Fruit fly (Drosophila melanogaster) whole organism, embryonic: ENCODE measurements around the gene CG46458.
A peak's percentile ranks its signal among the peaks of the same experiment; 100 is the strongest.

Source experiments
- Abd-B ChIP-seq: fragments of 200-800 bp; sonication (Bioruptor generic); optimal IDR thresholded peaks from 2 replicates; lab custom pipeline; 2018; ENCODE audit warnings: missing biosample characterization, mild to moderate bottlenecking, missing genetic modification characterization, moderate library complexity
- CG11085 ChIP-seq: fragments of 200-800 bp; sonication (Bioruptor generic); IDR thresholded peaks from 2 replicates; pipeline ENCODE4 v1.3.6; 2022; ENCODE audit warnings: missing biosample characterization, missing genetic modification characterization
- CG11504 ChIP-seq: fragments of 200-800 bp; sonication (Bioruptor generic); optimal IDR thresholded peaks from 3 replicates; lab custom pipeline; 2019; ENCODE audit warnings: missing biosample characterization, mild to moderate bottlenecking, missing genetic modification characterization, moderate library complexity
- CG13287 ChIP-seq: fragments of 200-800 bp; sonication (Bioruptor generic); IDR thresholded peaks from 2 replicates; pipeline ENCODE4 v1.3.6; 2022; ENCODE audit warnings: missing biosample characterization, missing genetic modification characterization; ENCODE audit not compliant: partially characterized antibody
- CG13296 ChIP-seq: fragments of 200-800 bp; sonication (Bioruptor generic); optimal IDR thresholded peaks from 3 replicates; lab custom pipeline; 2018; ENCODE audit warnings: missing biosample characterization, mild to moderate bottlenecking, missing genetic modification characterization
- CG14441 ChIP-seq: fragments of 200-800 bp; sonication (Bioruptor generic); IDR thresholded peaks from 2 replicates; pipeline ENCODE4 v1.3.6; 2022; ENCODE audit warnings: missing biosample characterization, missing genetic modification characterization
- CG14667 ChIP-seq: fragments of 200-800 bp; sonication (Bioruptor generic); IDR thresholded peaks from 2 replicates; pipeline ENCODE4 v1.3.6; 2022; ENCODE audit warnings: missing biosample characterization, missing genetic modification characterization
- CG14965 ChIP-seq: fragments of 200-800 bp; sonication (Bioruptor generic); optimal IDR thresholded peaks from 2 replicates; lab custom pipeline; 2016; ENCODE audit warnings: missing biosample characterization, missing genetic modification characterization, borderline replicate concordance
- CG15011 ChIP-seq: fragments of 200-800 bp; sonication (Bioruptor generic); optimal IDR thresholded peaks from 3 replicates; lab custom pipeline; 2018; ENCODE audit warnings: missing biosample characterization, mild to moderate bottlenecking, missing genetic modification characterization
- CG17361 ChIP-seq: fragments of 200-800 bp; sonication (Bioruptor generic); IDR thresholded peaks from 3 replicates; pipeline ENCODE4 v1.3.6; 2022; ENCODE audit warnings: missing biosample characterization, missing genetic modification characterization
- CG18619 ChIP-seq: fragments of 200-800 bp; sonication (Bioruptor generic); optimal IDR thresholded peaks from 3 replicates; lab custom pipeline; 2017; ENCODE audit warnings: missing biosample characterization, mild to moderate bottlenecking, missing genetic modification characterization
- CG2712 ChIP-seq: fragments of 200-800 bp; optimal IDR thresholded peaks from 3 replicates; lab custom pipeline; 2019; ENCODE audit warnings: missing biosample characterization, mild to moderate bottlenecking, missing genetic modification characterization, moderate library complexity
- CG34224 ChIP-seq: fragments of 200-800 bp; sonication (Bioruptor generic); IDR thresholded peaks from 3 replicates; pipeline ENCODE4 v1.3.6; 2022; ENCODE audit warnings: missing biosample characterization, missing genetic modification characterization; ENCODE audit not compliant: partially characterized antibody
- CG3847 ChIP-seq: fragments of 200-800 bp; sonication (Bioruptor generic); IDR thresholded peaks from 2 replicates; pipeline ENCODE4 v1.3.6; 2022; ENCODE audit warnings: missing biosample characterization, missing genetic modification characterization
- CG4854 ChIP-seq: fragments of 200-800 bp; sonication (Bioruptor generic); optimal IDR thresholded peaks from 2 replicates; lab custom pipeline; 2016; ENCODE audit warnings: missing biosample characterization, missing genetic modification characterization, inconsistent platforms
- CG5245 ChIP-seq: fragments of 200-800 bp; sonication (Bioruptor generic); optimal IDR thresholded peaks from 3 replicates; lab custom pipeline; 2016; ENCODE audit warnings: missing biosample characterization, missing genetic modification characterization
- CG6254 ChIP-seq: fragments of 200-800 bp; sonication (Bioruptor generic); optimal IDR thresholded peaks from 3 replicates; lab custom pipeline; 2017; ENCODE audit warnings: mild to moderate bottlenecking, missing biosample characterization, missing genetic modification reagents, missing genetic modification characterization
- CG7372 ChIP-seq: fragments of 200-800 bp; sonication (Bioruptor generic); IDR thresholded peaks from 2 replicates; pipeline ENCODE4 v1.3.6; 2022; ENCODE audit warnings: missing biosample characterization, missing genetic modification characterization
- CG7963 ChIP-seq: fragments of 200-800 bp; sonication (Bioruptor generic); IDR thresholded peaks from 3 replicates; pipeline ENCODE4 v1.3.6; 2022; ENCODE audit warnings: missing biosample characterization, missing genetic modification characterization; ENCODE audit not compliant: partially characterized antibody
- CG8944 ChIP-seq: fragments of 200-800 bp; sonication (Bioruptor generic); optimal IDR thresholded peaks from 3 replicates; lab custom pipeline; 2016; ENCODE audit warnings: missing biosample characterization, missing genetic modification characterization
- D ChIP-seq, 2 experiments: fragments of 200-800 bp in 1 of 2; fragments of >200 bp in 1 of 2; sonication (Bioruptor generic) in 1 of 2; optimal IDR thresholded peaks; 2 replicates in 1 of 2; 3 replicates in 1 of 2; lab custom pipeline; 2017; ENCODE audit warnings: mild to moderate bottlenecking in 1 of 2, missing biosample characterization in 1 of 2, missing genetic modification characterization in 1 of 2, missing genetic modification reagents in 1 of 2
- Dip2 ChIP-seq: fragments of 200-800 bp; sonication (Bioruptor generic); IDR thresholded peaks from 2 replicates; pipeline ENCODE4 v1.3.6; 2022; ENCODE audit warnings: missing biosample characterization, missing genetic modification characterization
- Drgx ChIP-seq: fragments of 200-800 bp; sonication (Bioruptor generic); IDR thresholded peaks from 2 replicates; pipeline ENCODE4 v1.3.6; 2022; ENCODE audit warnings: missing biosample characterization, missing genetic modification characterization
- Eip74EF ChIP-seq, 2 experiments: fragments of 200-800 bp in 1 of 2; fragments of >200 bp in 1 of 2; sonication (Bioruptor generic) in 1 of 2; optimal IDR thresholded peaks; 2 replicates each; lab custom pipeline; 2017 to 2019; ENCODE audit warnings: missing biosample characterization in 2 of 2, missing genetic modification characterization in 2 of 2, mild to moderate bottlenecking in 1 of 2, moderate library complexity in 1 of 2
- Fer3 ChIP-seq: fragments of 200-800 bp; sonication (Bioruptor generic); optimal IDR thresholded peaks from 2 replicates; lab custom pipeline; 2018; ENCODE audit warnings: missing biosample characterization, mild to moderate bottlenecking, missing genetic modification characterization, moderate library complexity
- HLHmδ ChIP-seq: fragments of 200-800 bp; sonication (Bioruptor generic); optimal IDR thresholded peaks from 2 replicates; lab custom pipeline; 2018; ENCODE audit warnings: missing biosample characterization, mild to moderate bottlenecking, missing genetic modification characterization, moderate library complexity
- HmgD ChIP-seq: fragments of 200-800 bp; sonication (Bioruptor generic); optimal IDR thresholded peaks from 3 replicates; lab custom pipeline; 2016; ENCODE audit warnings: missing biosample characterization, missing genetic modification characterization
- Jarid2 ChIP-seq: fragments of 200-800 bp; sonication (Bioruptor generic); optimal IDR thresholded peaks from 3 replicates; lab custom pipeline; 2017; ENCODE audit warnings: mild to moderate bottlenecking, missing biosample characterization, missing genetic modification reagents, missing genetic modification characterization
- Sin3A ChIP-seq: fragments of >200 bp; optimal IDR thresholded peaks from 2 replicates; lab custom pipeline; 2018
- Sry-β ChIP-seq: fragments of 200-800 bp; sonication (Bioruptor generic); optimal IDR thresholded peaks from 2 replicates; lab custom pipeline; 2018; ENCODE audit warnings: missing biosample characterization, mild to moderate bottlenecking, missing genetic modification characterization, moderate library complexity
- bcd ChIP-seq: fragments of 200-800 bp; sonication (Bioruptor generic); optimal IDR thresholded peaks from 2 replicates; lab custom pipeline; 2017; ENCODE audit warnings: missing biosample characterization, mild to moderate bottlenecking, missing genetic modification characterization
- br ChIP-seq: fragments of >200 bp; optimal IDR thresholded peaks from 2 replicates; lab custom pipeline; 2017
- cato ChIP-seq: fragments of 200-800 bp; sonication (Bioruptor generic); optimal IDR thresholded peaks from 2 replicates; lab custom pipeline; 2016; ENCODE audit warnings: missing biosample characterization, missing genetic modification characterization, borderline replicate concordance
- caup ChIP-seq: fragments of 200-800 bp; sonication (Bioruptor generic); optimal IDR thresholded peaks from 3 replicates; lab custom pipeline; 2017; ENCODE audit warnings: missing biosample characterization, mild to moderate bottlenecking, missing genetic modification characterization, moderate library complexity; ENCODE audit not compliant: severe bottlenecking
- danr ChIP-seq: fragments of 200-800 bp; sonication (Bioruptor generic); IDR thresholded peaks from 2 replicates; pipeline ENCODE4 v1.3.6; 2022; ENCODE audit warnings: missing biosample characterization, missing genetic modification characterization
- lbe ChIP-seq: fragments of 200-800 bp; sonication (Bioruptor generic); optimal IDR thresholded peaks from 2 replicates; lab custom pipeline; 2016; ENCODE audit warnings: missing biosample characterization, mild to moderate bottlenecking, missing genetic modification characterization
- lmd ChIP-seq: fragments of 200-800 bp; sonication (Bioruptor generic); IDR thresholded peaks from 2 replicates; pipeline ENCODE4 v1.3.6; 2022; ENCODE audit warnings: missing biosample characterization, missing genetic modification characterization
- mam ChIP-seq: fragments of 200-800 bp; sonication (Bioruptor generic); optimal IDR thresholded peaks from 3 replicates; lab custom pipeline; 2016; ENCODE audit warnings: missing biosample characterization, missing genetic modification characterization
- nau ChIP-seq: fragments of 200-800 bp; sonication (Bioruptor generic); optimal IDR thresholded peaks from 3 replicates; lab custom pipeline; 2017; ENCODE audit warnings: missing biosample characterization, mild to moderate bottlenecking, missing genetic modification characterization, missing genetic modification reagents
- pho ChIP-seq: fragments of 200-800 bp; sonication (Bioruptor generic); optimal IDR thresholded peaks from 2 replicates; lab custom pipeline; 2016; ENCODE audit warnings: missing biosample characterization, missing genetic modification characterization
- pros ChIP-seq: fragments of 200-800 bp; sonication (Bioruptor generic); optimal IDR thresholded peaks from 3 replicates; lab custom pipeline; 2019; ENCODE audit warnings: missing biosample characterization, mild to moderate bottlenecking, missing genetic modification characterization, moderate library complexity
- sc ChIP-seq, 3 experiments: fragments of >200 bp in 2 of 3; fragments of 200-800 bp in 1 of 3; sonication (Bioruptor generic) in 1 of 3; optimal IDR thresholded peaks; 2 replicates in 2 of 3; 3 replicates in 1 of 3; lab custom pipeline; 2017; ENCODE audit warnings: mild to moderate bottlenecking in 1 of 3, missing biosample characterization in 1 of 3, missing genetic modification characterization in 1 of 3, missing genetic modification reagents in 1 of 3
- scrt ChIP-seq: fragments of 200-800 bp; sonication (Bioruptor generic); optimal IDR thresholded peaks from 2 replicates; lab custom pipeline; 2018; ENCODE audit warnings: missing biosample characterization, mild to moderate bottlenecking, missing genetic modification characterization, moderate library complexity
- slp2 ChIP-seq: fragments of 200-800 bp; sonication (Bioruptor generic); optimal IDR thresholded peaks from 2 replicates; lab custom pipeline; 2016; ENCODE audit warnings: missing biosample characterization, missing genetic modification characterization
- sna ChIP-seq: fragments of 200-800 bp; sonication (Bioruptor generic); IDR thresholded peaks from 2 replicates; pipeline ENCODE4 v1.3.6; 2022; ENCODE audit warnings: missing biosample characterization, missing genetic modification characterization; ENCODE audit not compliant: partially characterized antibody
- sob ChIP-seq: fragments of 200-800 bp; sonication (Bioruptor generic); IDR thresholded peaks from 2 replicates; pipeline ENCODE4 v1.3.6; 2022; ENCODE audit warnings: missing biosample characterization, missing genetic modification characterization
- ssp ChIP-seq: fragments of 200-800 bp; sonication (Bioruptor generic); IDR thresholded peaks from 2 replicates; pipeline ENCODE4 v1.3.6; 2022; ENCODE audit warnings: missing biosample characterization, missing genetic modification characterization
- stc ChIP-seq: fragments of 200-800 bp; sonication (Bioruptor generic); IDR thresholded peaks from 2 replicates; pipeline ENCODE4 v1.3.6; 2022; ENCODE audit warnings: missing biosample characterization, missing genetic modification characterization
- stwl ChIP-seq: fragments of 200-800 bp; sonication (Bioruptor generic); optimal IDR thresholded peaks from 3 replicates; lab custom pipeline; 2018; ENCODE audit warnings: missing biosample characterization, mild to moderate bottlenecking, missing genetic modification characterization, moderate library complexity
- wor ChIP-seq: fragments of 200-800 bp; sonication (Bioruptor generic); IDR thresholded peaks from 2 replicates; pipeline ENCODE4 v1.3.6; 2022; ENCODE audit warnings: missing biosample characterization, missing genetic modification characterization

The CG46458 gene

dm6 chr3R:6970531-6970930, 12.4 kb upstream of the CG46458 start (continued):
- no peak for TF ChIP-seq HmgD (GFP tag; lab: Kevin White, UChicago)
- TF ChIP-seq cato (GFP tag; lab: Kevin White, UChicago), result no peak
- TF ChIP-seq Drgx (GFP tag; lab: Robert Waterston, UW), result no peak
- TF ChIP-seq D (optimal IDR thresholded peaks at IDR 0.05; lab: Kevin White, UChicago), result no peak
- no peak for TF ChIP-seq D (GFP tag; optimal IDR thresholded peaks at IDR 0.05; lab: Kevin White, UChicago)
- TF ChIP-seq scrt, result no peak
- TF ChIP-seq CG14441, result peak; percentile 25; the same call in 1 of the 2 replicates
- TF ChIP-seq CG8944 (GFP tag; lab: Kevin White, UChicago), result no peak
- no peak for TF ChIP-seq Sin3A (lab: Kevin White, UChicago)
- no peak for TF ChIP-seq CG15011
- peak; percentile 71 for TF ChIP-seq CG11504
- no peak for TF ChIP-seq caup (GFP tag; lab: Kevin White, UChicago)
- TF ChIP-seq ssp (GFP tag; lab: Robert Waterston, UW), result no peak
- no peak for TF ChIP-seq CG7372 (GFP tag; lab: Robert Waterston, UW)
- TF ChIP-seq Eip74EF (GFP tag; optimal IDR thresholded peaks at IDR 0.05; lab: Kevin White, UChicago), result no peak
- TF ChIP-seq stc (GFP tag; lab: Robert Waterston, UW), result no peak
- no peak for TF ChIP-seq wor (GFP tag; lab: Robert Waterston, UW)
- TF ChIP-seq CG4854, result no peak
- no peak for TF ChIP-seq CG6254 (GFP tag; lab: Kevin White, UChicago)
- TF ChIP-seq bcd (GFP tag; lab: Kevin White, UChicago), result no peak
- TF ChIP-seq CG14965 (GFP tag; lab: Kevin White, UChicago), result peak; percentile 94
- no peak for TF ChIP-seq CG14667
- no peak for TF ChIP-seq CG34224 (GFP tag; lab: Robert Waterston, UW)
- no peak for TF ChIP-seq CG13296 (GFP tag; lab: Kevin White, UChicago)
- no peak for TF ChIP-seq nau
- TF ChIP-seq pros (GFP tag; lab: Kevin White, UChicago), result no peak
- 0 out of 3 replicates have a peak, but pooled peaks have one; percentile 25 for TF ChIP-seq CG17361 (GFP tag; lab: Robert Waterston, UW)
- TF ChIP-seq Abd-B, result no peak
- TF ChIP-seq Fer3 (tag; lab: Kevin White, UChicago), result no peak
- TF ChIP-seq CG18619 (GFP tag; lab: Kevin White, UChicago), result peak; percentile 2
- TF ChIP-seq lbe, result no peak
- no peak for TF ChIP-seq Dip2 (GFP tag; lab: Robert Waterston, UW)
- no peak for TF ChIP-seq danr (GFP tag; lab: Robert Waterston, UW)
- no peak for TF ChIP-seq mam (GFP tag; lab: Kevin White, UChicago)
- TF ChIP-seq sna, result no peak
- TF ChIP-seq CG5245 (GFP tag; lab: Kevin White, UChicago), result no peak
- no peak for TF ChIP-seq sc (optimal IDR thresholded peaks at IDR 0.05; lab: Kevin White, UChicago)
- TF ChIP-seq sc (GFP tag; optimal IDR thresholded peaks at IDR 0.05; lab: Kevin White, UChicago), result no peak
- no peak for TF ChIP-seq HLHmδ (GFP tag; lab: Kevin White, UChicago)
- TF ChIP-seq sob (GFP tag; lab: Robert Waterston, UW), result no peak
- no peak for TF ChIP-seq pho (GFP tag; lab: Kevin White, UChicago)
- TF ChIP-seq CG7963, result no peak
- peak; percentile 20 for TF ChIP-seq stwl (tag; lab: Kevin White, UChicago)
- TF ChIP-seq CG3847 (GFP tag; lab: Robert Waterston, UW), result no peak
- no peak for TF ChIP-seq lmd (GFP tag; lab: Robert Waterston, UW)
- TF ChIP-seq br (lab: Kevin White, UChicago), result no peak
- no peak for TF ChIP-seq Jarid2 (GFP tag; lab: Kevin White, UChicago)
- TF ChIP-seq CG13287 (GFP tag; lab: Robert Waterston, UW), result no peak
- no peak for TF ChIP-seq CG11085
- peak; percentile 19 for TF ChIP-seq CG2712 (tag; lab: Kevin White, UChicago)
- no peak for TF ChIP-seq Sry-β (GFP tag; lab: Kevin White, UChicago)
- no peak for TF ChIP-seq slp2 (GFP tag; lab: Kevin White, UChicago)
